Worm (Caenorhabditis elegans) whole organism, L3 larva: ENCODE results near the gene C14E2.5.

Source experiments
- ama-1 ChIP-seq: fragments of 150-350 bp; optimal IDR thresholded peaks from 2 replicates; lab custom pipeline; 2018
- fos-1 ChIP-seq: fragments of 150-350 bp; optimal IDR thresholded peaks from 2 replicates; lab custom pipeline; 2014; ENCODE audit warnings: missing biosample characterization, missing genetic modification characterization
- mdl-1 ChIP-seq: fragments of 150-350 bp; optimal IDR thresholded peaks from 2 replicates; lab custom pipeline; 2014; ENCODE audit warnings: missing biosample characterization, missing genetic modification characterization
- nhr-12 ChIP-seq: fragments of 150-350 bp; optimal IDR thresholded peaks from 2 replicates; lab custom pipeline; 2014; ENCODE audit warnings: missing biosample characterization, missing genetic modification characterization
- nhr-28 ChIP-seq: fragments of 150-350 bp; optimal IDR thresholded peaks from 2 replicates; lab custom pipeline; 2014; ENCODE audit warnings: missing biosample characterization, missing genetic modification characterization
- skn-1 ChIP-seq: fragments of 150-350 bp; optimal IDR thresholded peaks from 2 replicates; lab custom pipeline; 2014; ENCODE audit warnings: missing biosample characterization, missing genetic modification characterization
- snpc-4 ChIP-seq: fragments of 150-350 bp; optimal IDR thresholded peaks from 2 replicates; lab custom pipeline; 2014; ENCODE audit warnings: missing biosample characterization, missing genetic modification characterization
- unc-39 ChIP-seq: sonication (generic microtip); optimal IDR thresholded peaks from 4 replicates; lab custom pipeline; 2017; ENCODE audit warnings: missing biosample characterization, missing genetic modification characterization
- ztf-11 ChIP-seq: fragments of 150-350 bp; optimal IDR thresholded peaks from 2 replicates; lab custom pipeline; 2014; ENCODE audit warnings: missing biosample characterization, missing genetic modification characterization

DNA sequence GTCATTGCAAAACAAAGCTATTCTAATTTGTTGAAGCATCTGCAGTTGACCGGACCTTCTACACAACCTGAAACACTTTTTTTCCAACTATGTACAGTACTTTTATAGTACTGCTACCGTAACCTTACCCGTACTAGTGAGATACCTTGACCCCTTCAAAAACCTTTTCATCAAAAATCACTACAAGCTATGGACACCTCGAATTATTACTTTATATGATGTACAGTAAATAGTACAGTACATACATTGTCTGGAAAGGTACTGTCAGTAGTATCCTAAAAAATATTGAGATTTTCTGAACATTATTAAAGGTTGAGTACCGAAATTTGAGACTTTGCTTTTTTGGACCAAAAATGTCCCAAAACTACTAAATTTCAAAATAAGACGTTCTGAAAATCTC lies 39.4 kb downstream of the C14E2.5 start:
- TF ChIP-seq fos-1 (tag; lab: Kevin White, UChicago) (no peak), unc-39 (tag; lab: Kevin White, UChicago) (no peak), skn-1 (tag; lab: Kevin White, UChicago) (no peak), ztf-11 (tag; lab: Kevin White, UChicago) (no peak), nhr-12 (tag; lab: Kevin White, UChicago) (no peak), nhr-28 (tag; lab: Kevin White, UChicago) (no peak), snpc-4 (tag; lab: Kevin White, UChicago) (no peak), ama-1 (lab: Kevin White, UChicago) (no peak), mdl-1 (no peak)
